Fruit fly (Drosophila melanogaster) whole organism, pupa: ENCODE results near the gene fh.

Source experiments
- CG10348 ChIP-seq: fragments of 200-800 bp; sonication (Bioruptor generic); IDR thresholded peaks from 2 replicates; pipeline ENCODE4 v1.3.6; 2022; ENCODE audit warnings: missing biosample characterization, missing genetic modification characterization
- CG12605 ChIP-seq: fragments of 200-800 bp; sonication (Bioruptor generic); IDR thresholded peaks from 2 replicates; pipeline ENCODE4 v1.3.6; 2022; ENCODE audit warnings: missing biosample characterization, missing genetic modification characterization
- CG13204 ChIP-seq: fragments of 200-800 bp; sonication (Bioruptor generic); optimal IDR thresholded peaks from 2 replicates; lab custom pipeline; 2018; ENCODE audit warnings: missing biosample characterization, mild to moderate bottlenecking, missing genetic modification characterization, moderate library complexity
- CG14655 ChIP-seq: fragments of 200-800 bp; sonication (Bioruptor generic); optimal IDR thresholded peaks from 3 replicates; lab custom pipeline; 2017; ENCODE audit warnings: mild to moderate bottlenecking, missing biosample characterization, missing genetic modification reagents, missing genetic modification characterization
- CG15710 ChIP-seq: fragments of 200-800 bp; sonication (Bioruptor generic); optimal IDR thresholded peaks from 2 replicates; lab custom pipeline; 2018; ENCODE audit warnings: missing biosample characterization, mild to moderate bottlenecking, missing genetic modification characterization, moderate library complexity
- CG17806 ChIP-seq: fragments of 200-800 bp; sonication (Bioruptor generic); optimal IDR thresholded peaks from 2 replicates; lab custom pipeline; 2018; ENCODE audit warnings: missing biosample characterization, mild to moderate bottlenecking, missing genetic modification characterization, moderate library complexity
- CG32121 ChIP-seq: fragments of 200-800 bp; sonication (Bioruptor generic); IDR thresholded peaks from 2 replicates; pipeline ENCODE4 v1.3.6; 2022; ENCODE audit warnings: missing biosample characterization, missing genetic modification characterization
- CG34367 ChIP-seq: fragments of 200-800 bp; sonication (Bioruptor generic); optimal IDR thresholded peaks from 2 replicates; lab custom pipeline; 2018; ENCODE audit warnings: missing biosample characterization, mild to moderate bottlenecking, missing genetic modification characterization
- CG4496 ChIP-seq: fragments of 200-800 bp; sonication (Bioruptor generic); IDR thresholded peaks from 3 replicates; pipeline ENCODE4 v1.3.6; 2022; ENCODE audit warnings: missing biosample characterization, missing genetic modification characterization
- CG8159 ChIP-seq: fragments of 200-800 bp; sonication (Bioruptor generic); optimal IDR thresholded peaks from 3 replicates; lab custom pipeline; 2018; ENCODE audit warnings: missing biosample characterization, mild to moderate bottlenecking, missing genetic modification characterization, moderate library complexity
- CG8301 ChIP-seq: fragments of 200-800 bp; sonication (Bioruptor generic); optimal IDR thresholded peaks from 2 replicates; lab custom pipeline; 2018; ENCODE audit warnings: missing biosample characterization, mild to moderate bottlenecking, missing genetic modification characterization
- CG9948 ChIP-seq: fragments of 200-800 bp; sonication (Bioruptor generic); optimal IDR thresholded peaks from 2 replicates; lab custom pipeline; 2018; ENCODE audit warnings: missing biosample characterization, mild to moderate bottlenecking, missing genetic modification characterization, moderate library complexity
- D1 ChIP-seq: fragments of 200-800 bp; sonication (Bioruptor generic); optimal IDR thresholded peaks from 2 replicates; lab custom pipeline; 2018; ENCODE audit warnings: missing biosample characterization, mild to moderate bottlenecking, missing genetic modification characterization, moderate library complexity
- EcR ChIP-seq: fragments of 200-800 bp; sonication (Bioruptor generic); optimal IDR thresholded peaks from 3 replicates; lab custom pipeline; 2019; ENCODE audit warnings: missing biosample characterization, missing genetic modification characterization, mild to moderate bottlenecking, moderate library complexity, missing genetic modification reagents
- Ets98B ChIP-seq: fragments of 200-800 bp; sonication (Bioruptor generic); IDR thresholded peaks from 2 replicates; pipeline ENCODE4 v1.3.6; 2022; ENCODE audit warnings: missing biosample characterization, missing genetic modification characterization
- Pif1A ChIP-seq: fragments of 200-800 bp; sonication (Bioruptor generic); optimal IDR thresholded peaks from 3 replicates; lab custom pipeline; 2016; ENCODE audit warnings: missing biosample characterization, missing genetic modification characterization
- Pif1B ChIP-seq: fragments of 200-800 bp; sonication (Bioruptor generic); optimal IDR thresholded peaks from 3 replicates; lab custom pipeline; 2016; ENCODE audit warnings: missing biosample characterization, missing genetic modification characterization
- Snoo ChIP-seq: fragments of 200-800 bp; sonication (Bioruptor generic); optimal IDR thresholded peaks from 3 replicates; lab custom pipeline; 2017; ENCODE audit warnings: missing biosample characterization, mild to moderate bottlenecking, missing genetic modification characterization, inconsistent platforms
- fd96Ca ChIP-seq: fragments of 200-800 bp; sonication (Bioruptor generic); IDR thresholded peaks from 3 replicates; pipeline ENCODE4 v1.3.6; 2022; ENCODE audit warnings: missing biosample characterization, missing genetic modification characterization
- gl ChIP-seq: fragments of 200-800 bp; sonication (Bioruptor generic); optimal IDR thresholded peaks from 2 replicates; lab custom pipeline; 2018; ENCODE audit warnings: missing biosample characterization, mild to moderate bottlenecking, missing genetic modification characterization
- rn ChIP-seq: fragments of 200-800 bp; sonication (Bioruptor generic); IDR thresholded peaks from 2 replicates; pipeline ENCODE4 v1.3.6; 2022; ENCODE audit warnings: missing biosample characterization, missing genetic modification characterization

Gene fh

dm6 chrX:9139138-9139537 lies 9.7 kb downstream of the fh start:
- TF ChIP-seq CG12605 (peak; percentile 48; the same call in 1 of the 2 replicates), CG10348 (no peak), rn (GFP tag; lab: Robert Waterston, UW) (no peak), CG8159 (tag; lab: Kevin White, UChicago) (peak; percentile 16), CG17806 (peak; percentile 16), Pif1B (GFP tag; lab: Kevin White, UChicago) (no peak), Pif1A (GFP tag; lab: Kevin White, UChicago) (no peak), D1 (no peak), CG4496 (GFP tag; lab: Robert Waterston, UW) (peak; percentile 42; the same call in 1 of the 3 replicates), CG32121 (GFP tag; lab: Robert Waterston, UW) (peak; percentile 59), Ets98B (GFP tag; lab: Robert Waterston, UW) (peak; percentile 60), Snoo (tag; lab: Kevin White, UChicago) (no peak), CG15710 (peak; percentile 31), CG14655 (GFP tag; lab: Kevin White, UChicago) (peak; percentile 61), gl (peak; percentile 79), CG13204 (GFP tag; lab: Kevin White, UChicago) (peak; percentile 79), fd96Ca (peak; percentile 46; the same call in 2 of the 3 replicates), EcR (no peak), CG8301 (tag; lab: Kevin White, UChicago) (peak; percentile 18), CG9948 (no peak), CG34367 (tag; lab: Kevin White, UChicago) (no peak)
- TF ChIP-seq, all 21 proteins: peak for 12

dm6 chrX:9136776-9137550 lies 11.9 kb downstream of the fh start:
- TF ChIP-seq Snoo (tag; lab: Kevin White, UChicago) (no peak), CG4496 (GFP tag; lab: Robert Waterston, UW) (0 out of 3 replicates have a peak, but pooled peaks have one; percentile 6), Pif1A (GFP tag; lab: Kevin White, UChicago) (no peak), CG13204 (GFP tag; lab: Kevin White, UChicago) (no peak), Ets98B (GFP tag; lab: Robert Waterston, UW) (no peak), rn (GFP tag; lab: Robert Waterston, UW) (no peak), CG9948 (no peak), CG32121 (GFP tag; lab: Robert Waterston, UW) (peak; percentile 13; the same call in 1 of the 2 replicates), CG8159 (tag; lab: Kevin White, UChicago) (peak; percentile 5), CG14655 (GFP tag; lab: Kevin White, UChicago) (peak; percentile 6)

- TF ChIP-seq CG14655 (GFP tag; lab: Kevin White, UChicago) (peak; percentile 49), gl (no peak), CG8159 (tag; lab: Kevin White, UChicago) (peak; percentile 62), CG12605 (no peak), Snoo (tag; lab: Kevin White, UChicago) (peak; percentile 7), CG8301 (tag; lab: Kevin White, UChicago) (peak; percentile 43), D1 (no peak), CG15710 (peak; percentile 52), Pif1B (GFP tag; lab: Kevin White, UChicago) (peak; percentile 49), CG32121 (GFP tag; lab: Robert Waterston, UW) (0 out of 2 replicates have a peak, but pooled peaks have one; percentile 27), CG34367 (tag; lab: Kevin White, UChicago) (peak; percentile 41), Pif1A (GFP tag; lab: Kevin White, UChicago) (no peak), Ets98B (GFP tag; lab: Robert Waterston, UW) (no peak), rn (GFP tag; lab: Robert Waterston, UW) (no peak), CG9948 (peak; percentile 2)
- TF ChIP-seq, all 21 proteins: peak for 9
These were observed 13.9 kb downstream of the fh start, which contains the start of gene fend for dm6 chrX:9134922-9135453. Gene fend, minus strand, starts transcription at chrX:9135099.

- no peak for TF ChIP-seq Ets98B (GFP tag; lab: Robert Waterston, UW)
- peak; percentile 27 for TF ChIP-seq CG14655 (GFP tag; lab: Kevin White, UChicago)
- peak; percentile 67; the same call in 1 of the 2 replicates for TF ChIP-seq CG12605
- TF ChIP-seq Pif1B (GFP tag; lab: Kevin White, UChicago), result no peak
- TF ChIP-seq CG8301 (tag; lab: Kevin White, UChicago), result no peak
- TF ChIP-seq CG4496 (GFP tag; lab: Robert Waterston, UW), result peak; percentile 40; the same call in 1 of the 3 replicates
- no peak for TF ChIP-seq CG8159 (tag; lab: Kevin White, UChicago)
- no peak for TF ChIP-seq EcR
- TF ChIP-seq CG15710, result no peak
- no peak for TF ChIP-seq fd96Ca
- TF ChIP-seq D1, result no peak
- TF ChIP-seq CG13204 (GFP tag; lab: Kevin White, UChicago), result peak; percentile 68
- peak; percentile 27 for TF ChIP-seq CG34367 (tag; lab: Kevin White, UChicago)
- TF ChIP-seq rn (GFP tag; lab: Robert Waterston, UW), result no peak
- TF ChIP-seq CG17806, result no peak
- TF ChIP-seq CG32121 (GFP tag; lab: Robert Waterston, UW), result no peak
- TF ChIP-seq Pif1A (GFP tag; lab: Kevin White, UChicago), result no peak
- no peak for TF ChIP-seq Snoo (tag; lab: Kevin White, UChicago)
- no peak for TF ChIP-seq CG10348
- peak; percentile 31 for TF ChIP-seq gl
- no peak for TF ChIP-seq CG9948
These were observed 14.5 kb downstream of the fh start for dm6 chrX:9134241-9134849.
